Worm (Caenorhabditis elegans): ENCODE data around the gene nhr-1.
A peak's percentile ranks its signal among the peaks of the same experiment; 100 is the strongest.

The nhr-1 gene

DNA sequence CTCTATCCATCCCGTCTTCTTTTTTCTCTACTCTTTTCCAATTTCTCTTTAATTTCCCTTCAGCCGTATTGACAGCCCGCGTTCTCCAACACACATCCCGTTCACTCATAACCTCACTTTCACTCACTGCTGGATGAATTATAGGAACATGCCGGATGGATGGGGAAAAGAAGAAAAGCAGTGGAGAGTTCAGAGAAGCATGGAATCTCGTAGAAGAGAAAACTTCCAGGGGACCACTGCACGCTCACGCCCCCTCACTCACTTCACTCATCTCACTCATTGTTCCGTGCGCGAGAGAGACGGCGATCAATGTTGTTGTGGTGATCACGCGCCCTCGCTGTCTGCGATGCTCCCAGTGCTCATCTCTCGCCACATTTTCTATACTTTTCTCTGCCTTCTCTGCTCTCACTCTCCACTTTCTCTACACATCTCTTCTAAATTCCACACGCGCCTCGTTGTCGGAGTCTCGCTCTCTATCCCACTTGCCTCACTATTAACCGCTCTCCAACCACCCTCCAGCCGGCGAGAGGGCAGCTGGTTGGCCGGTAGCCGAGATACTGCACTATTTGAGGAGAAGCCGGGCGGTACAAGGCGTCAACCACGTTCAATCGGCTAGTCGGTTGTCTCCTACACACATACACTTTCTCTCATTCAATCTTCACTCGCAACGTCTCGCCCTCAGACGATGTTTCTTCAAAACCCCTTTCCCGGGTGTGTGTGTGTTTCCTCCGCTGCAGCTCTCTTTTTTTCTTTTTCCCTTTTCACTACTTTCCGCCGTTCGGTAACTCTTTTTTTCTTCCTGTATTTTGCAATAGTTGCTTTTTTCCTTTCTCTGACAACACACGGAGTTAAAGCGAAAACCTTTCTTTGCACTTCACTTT, 33.9 kb upstream of the nhr-1 start:
- TF ChIP-seq tab-1 (GFP tag; IDR thresholded peaks at IDR 0.05) = peak; percentile 62; the same call in 1 of the 2 replicates
- no peak for TF ChIP-seq med-1 (GFP tag; optimal IDR thresholded peaks at IDR 0.05; ENCODE audit: insufficient read depth)
- peak; percentile 41; the same call in 1 of the 2 replicates for TF ChIP-seq ztf-29 (GFP tag; IDR thresholded peaks at IDR 0.05)
- TF ChIP-seq flt-1 (GFP tag; IDR thresholded peaks at IDR 0.05) = peak; percentile 40; the same call in 1 of the 2 replicates
- no peak for TF ChIP-seq klf-2 (GFP tag; conservative IDR thresholded peaks at IDR 0.05)
- peak; percentile 86 for TF ChIP-seq cog-1 (tag; optimal IDR thresholded peaks at IDR 0.05)
- TF ChIP-seq ref-1 (GFP tag; conservative IDR thresholded peaks at IDR 0.05) = no peak
- peak; percentile 29; the same call in 1 of the 2 replicates for TF ChIP-seq T22C8.4 (GFP tag; IDR thresholded peaks at IDR 0.05)
- TF ChIP-seq ztf-23 (GFP tag; IDR thresholded peaks at IDR 0.05) = 0 out of 2 replicates have a peak, but pooled peaks have one; percentile 20

DNA sequence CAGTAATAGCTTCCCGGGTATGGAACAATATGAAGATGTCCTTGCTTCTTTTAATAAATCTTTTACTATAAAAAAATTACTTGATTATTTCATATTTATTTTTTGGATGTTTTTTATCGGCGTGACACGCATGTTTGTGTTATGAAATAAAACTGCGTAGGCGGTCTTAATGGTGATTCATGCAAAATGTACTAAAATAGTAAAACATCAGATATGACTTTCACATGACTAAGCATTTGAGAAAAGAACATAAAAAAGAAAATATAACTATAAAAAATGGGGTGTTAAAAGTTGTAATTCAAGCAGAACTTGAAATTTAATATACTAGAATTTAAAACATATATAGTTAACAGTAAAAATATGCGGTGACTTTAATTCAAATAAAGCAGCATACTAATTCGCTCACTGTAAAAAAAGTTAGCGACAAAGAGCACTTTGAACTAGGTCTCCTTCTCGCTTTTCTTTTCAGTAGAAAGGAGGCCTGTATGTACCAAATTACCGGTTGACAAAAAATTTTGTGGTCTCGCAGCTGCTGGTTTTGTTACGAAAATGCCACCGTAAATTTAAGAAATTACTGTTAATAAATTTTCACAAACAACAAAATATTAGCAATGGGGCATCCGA, 31.9 kb upstream of the nhr-1 start:
- TF ChIP-seq flt-1 (GFP tag; IDR thresholded peaks at IDR 0.05) = no peak
- TF ChIP-seq ref-1 (GFP tag; conservative IDR thresholded peaks at IDR 0.05) = no peak
- TF ChIP-seq klf-2 (GFP tag; conservative IDR thresholded peaks at IDR 0.05) = no peak
- no peak for TF ChIP-seq ztf-23 (GFP tag; IDR thresholded peaks at IDR 0.05)
- TF ChIP-seq tab-1 (GFP tag; IDR thresholded peaks at IDR 0.05) = no peak
- TF ChIP-seq ztf-29 (GFP tag; IDR thresholded peaks at IDR 0.05) = no peak
- TF ChIP-seq med-1 (GFP tag; optimal IDR thresholded peaks at IDR 0.05; ENCODE audit: insufficient read depth) = no peak
- no peak for TF ChIP-seq cog-1 (tag; optimal IDR thresholded peaks at IDR 0.05)
- TF ChIP-seq T22C8.4 (GFP tag; IDR thresholded peaks at IDR 0.05) = no peak

DNA sequence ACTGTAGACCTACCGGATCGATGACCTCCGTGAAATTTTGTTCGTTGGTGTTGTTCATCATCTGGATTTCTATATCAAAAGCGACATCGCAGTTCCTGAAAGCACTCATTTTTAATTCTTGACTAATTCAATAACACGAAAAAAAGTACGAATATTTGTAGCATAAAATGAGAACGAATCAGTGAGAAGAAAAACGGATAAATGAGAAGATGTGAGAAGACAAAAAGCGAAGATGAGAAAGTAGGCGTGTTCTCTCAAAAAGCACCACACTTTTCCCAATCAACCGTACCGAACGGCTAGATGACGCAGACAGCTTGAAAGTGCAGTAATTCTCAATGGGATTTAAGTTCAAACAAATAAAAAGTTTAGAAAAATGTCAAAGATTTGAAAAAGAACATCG, 27.1 kb upstream of the nhr-1 start, which contains the start of gene npr-24:
Gene npr-24 (minus strand): TSS at position 101 of the 400 bp plus-strand sequence.
- TF ChIP-seq T22C8.4 (GFP tag; IDR thresholded peaks at IDR 0.05) = no peak
- no peak for TF ChIP-seq ztf-23 (GFP tag; IDR thresholded peaks at IDR 0.05)
- TF ChIP-seq ref-1 (GFP tag; conservative IDR thresholded peaks at IDR 0.05) = no peak
- no peak for TF ChIP-seq med-1 (GFP tag; optimal IDR thresholded peaks at IDR 0.05; ENCODE audit: insufficient read depth)
- TF ChIP-seq klf-2 (GFP tag; conservative IDR thresholded peaks at IDR 0.05) = no peak
- TF ChIP-seq tab-1 (GFP tag; IDR thresholded peaks at IDR 0.05) = no peak
- TF ChIP-seq flt-1 (GFP tag; IDR thresholded peaks at IDR 0.05) = no peak
- TF ChIP-seq ztf-29 (GFP tag; IDR thresholded peaks at IDR 0.05) = no peak
- TF ChIP-seq cog-1 (tag; optimal IDR thresholded peaks at IDR 0.05) = no peak

DNA sequence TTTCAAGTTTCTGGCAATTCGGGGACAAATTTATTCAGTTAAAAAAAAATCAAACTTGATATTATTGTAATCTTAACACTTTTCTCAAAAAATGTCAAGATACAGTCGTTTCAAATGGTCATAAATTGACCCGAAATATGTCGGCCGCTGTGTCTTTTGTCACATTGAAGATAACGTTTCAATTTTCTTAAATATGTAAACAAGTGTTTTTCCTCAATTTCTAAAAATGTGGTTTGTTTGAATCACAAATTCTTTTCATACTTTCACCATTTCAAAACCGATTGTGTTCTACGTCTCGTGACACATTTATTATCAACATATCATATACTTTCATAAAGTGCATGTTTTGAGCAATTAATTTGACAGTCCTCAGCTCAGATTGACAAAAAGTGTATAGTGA, 11.6 kb upstream of the nhr-1 start:
- TF ChIP-seq ref-1 (GFP tag; conservative IDR thresholded peaks at IDR 0.05) = no peak
- no peak for TF ChIP-seq tab-1 (GFP tag; IDR thresholded peaks at IDR 0.05)
- no peak for TF ChIP-seq klf-2 (GFP tag; conservative IDR thresholded peaks at IDR 0.05)

DNA sequence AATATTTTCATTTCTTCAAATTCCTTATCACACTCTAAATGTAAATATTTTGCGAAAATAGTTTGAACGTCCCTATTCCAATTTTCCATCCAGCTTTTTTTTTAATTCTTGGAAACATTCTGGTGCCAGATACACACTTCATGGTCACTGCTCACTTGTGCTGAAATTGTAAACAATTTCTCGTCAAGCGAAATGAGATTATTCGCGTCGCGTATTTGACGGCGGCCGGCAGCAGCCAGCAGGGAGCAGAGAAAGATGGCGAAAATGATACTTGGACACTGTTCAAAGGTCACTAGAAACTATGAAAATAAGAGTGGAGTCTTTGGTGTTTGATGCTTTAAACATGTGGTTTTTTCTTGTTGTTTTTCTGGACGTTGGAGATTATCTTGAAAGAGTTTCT, 9.4 kb upstream of the nhr-1 start:
- no peak for TF ChIP-seq cog-1 (tag; optimal IDR thresholded peaks at IDR 0.05)
- TF ChIP-seq ref-1 (GFP tag; conservative IDR thresholded peaks at IDR 0.05) = no peak
- TF ChIP-seq tab-1 (GFP tag; IDR thresholded peaks at IDR 0.05) = no peak
- TF ChIP-seq ztf-23 (GFP tag; IDR thresholded peaks at IDR 0.05) = no peak
- no peak for TF ChIP-seq ztf-29 (GFP tag; IDR thresholded peaks at IDR 0.05)
- TF ChIP-seq med-1 (GFP tag; optimal IDR thresholded peaks at IDR 0.05; ENCODE audit: insufficient read depth) = no peak
- no peak for TF ChIP-seq klf-2 (GFP tag; conservative IDR thresholded peaks at IDR 0.05)
- TF ChIP-seq T22C8.4 (GFP tag; IDR thresholded peaks at IDR 0.05) = no peak
- no peak for TF ChIP-seq flt-1 (GFP tag; IDR thresholded peaks at IDR 0.05)

DNA sequence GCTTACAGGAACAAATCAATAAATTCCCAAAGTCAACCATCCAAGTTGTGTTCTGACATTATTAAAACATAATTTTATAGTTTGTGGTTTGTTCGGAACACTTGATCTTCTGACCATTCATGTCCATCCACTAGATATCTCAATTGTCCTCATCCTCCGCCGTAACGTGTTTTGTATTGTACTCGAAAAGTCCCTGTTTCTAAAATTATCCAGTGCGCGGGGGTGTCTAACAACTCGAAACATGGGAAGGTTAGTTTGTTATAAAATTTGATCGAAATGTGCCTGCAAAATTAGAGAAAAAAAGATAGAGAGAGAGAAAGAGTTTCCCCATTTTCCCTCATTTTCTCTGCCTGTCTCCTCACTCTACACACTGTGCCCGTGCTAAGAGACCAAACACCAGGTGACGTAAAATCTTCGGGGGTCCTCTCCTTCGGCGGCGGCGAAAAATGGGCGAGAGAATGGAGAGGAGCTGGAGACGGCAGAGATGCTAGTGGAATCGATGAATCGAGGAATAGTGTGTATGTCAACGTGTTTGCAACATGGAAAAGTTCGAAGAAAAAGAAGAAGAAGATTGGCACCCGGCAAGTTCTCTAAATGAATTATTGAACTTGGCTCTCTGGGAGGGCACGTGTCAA, 8.2 kb upstream of the nhr-1 start:
- TF ChIP-seq flt-1 (GFP tag; IDR thresholded peaks at IDR 0.05) = no peak; the same call in 1 of the 2 replicates
- peak; percentile 51 for TF ChIP-seq cog-1 (tag; optimal IDR thresholded peaks at IDR 0.05)

DNA sequence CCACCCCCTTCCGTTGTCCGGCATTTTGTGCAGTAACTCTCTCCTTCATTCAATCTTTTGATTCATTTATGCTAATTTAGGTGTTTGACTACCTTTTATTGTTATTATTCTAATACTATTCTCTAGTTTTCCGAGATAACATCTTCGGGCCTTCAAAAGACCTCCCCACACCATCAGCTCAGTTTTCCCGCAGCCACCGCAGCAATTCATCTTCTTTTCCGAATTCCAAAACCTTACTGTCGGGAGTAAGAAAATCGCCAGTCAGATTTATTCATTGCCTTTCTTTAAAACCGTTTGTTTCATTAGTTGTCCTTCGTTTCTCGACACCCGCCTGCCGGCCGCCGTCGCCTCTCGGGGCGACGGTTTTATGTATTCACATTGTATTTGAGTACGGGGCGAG, 5.7 kb upstream of the nhr-1 start:
- TF ChIP-seq ref-1 (GFP tag; conservative IDR thresholded peaks at IDR 0.05) (no peak), ztf-23 (GFP tag; IDR thresholded peaks at IDR 0.05) (no peak), ztf-29 (GFP tag; IDR thresholded peaks at IDR 0.05) (no peak), med-1 (GFP tag; optimal IDR thresholded peaks at IDR 0.05; ENCODE audit: insufficient read depth) (no peak), klf-2 (GFP tag; conservative IDR thresholded peaks at IDR 0.05) (no peak), tab-1 (GFP tag; IDR thresholded peaks at IDR 0.05) (no peak), flt-1 (GFP tag; IDR thresholded peaks at IDR 0.05) (no peak), T22C8.4 (GFP tag; IDR thresholded peaks at IDR 0.05) (no peak), cog-1 (tag; optimal IDR thresholded peaks at IDR 0.05) (no peak)

DNA sequence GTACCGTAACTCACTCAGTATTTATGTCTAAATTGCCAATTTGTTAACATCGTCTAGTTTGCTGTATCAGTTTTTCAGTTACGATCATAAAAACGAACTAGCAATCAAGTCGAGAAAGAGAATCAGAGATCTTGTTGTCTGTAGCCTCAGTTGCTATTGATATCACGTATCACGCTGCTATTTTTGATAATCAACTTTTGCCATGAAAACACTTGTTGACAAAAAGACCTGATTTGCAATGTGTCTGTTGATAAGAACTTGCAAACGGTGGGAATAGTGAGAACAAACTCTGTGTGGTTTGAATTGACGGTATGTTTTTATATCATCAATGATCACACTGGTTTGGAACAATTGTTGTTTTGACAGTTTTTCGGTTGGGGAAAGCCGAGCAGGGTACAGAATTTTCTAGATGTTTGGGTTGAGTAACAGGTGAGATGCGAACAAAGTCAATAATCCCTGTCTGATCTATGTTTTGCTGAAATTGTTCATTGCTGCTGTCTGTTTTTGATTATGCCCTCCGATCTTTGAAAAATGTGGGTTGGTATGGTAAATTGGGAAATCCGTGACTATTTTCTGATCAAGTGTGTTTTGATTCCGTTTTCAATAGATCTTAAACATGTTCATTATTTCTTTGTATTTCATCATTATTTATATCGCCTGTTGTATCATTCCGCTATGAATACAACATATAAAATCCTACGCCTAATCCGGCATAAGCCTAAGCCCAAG, 4.7 kb upstream of the nhr-1 start:
- TF ChIP-seq ref-1 (GFP tag; conservative IDR thresholded peaks at IDR 0.05) (no peak), med-1 (GFP tag; optimal IDR thresholded peaks at IDR 0.05; ENCODE audit: insufficient read depth) (no peak), flt-1 (GFP tag; IDR thresholded peaks at IDR 0.05) (no peak), ztf-23 (GFP tag; IDR thresholded peaks at IDR 0.05) (no peak), klf-2 (GFP tag; conservative IDR thresholded peaks at IDR 0.05) (no peak), ztf-29 (GFP tag; IDR thresholded peaks at IDR 0.05) (no peak), T22C8.4 (GFP tag; IDR thresholded peaks at IDR 0.05) (no peak), cog-1 (tag; optimal IDR thresholded peaks at IDR 0.05) (no peak), tab-1 (GFP tag; IDR thresholded peaks at IDR 0.05) (no peak)
